In genomic region chrII:12211652-12212245, ce11 we compare ENCODE assay signal across 4 worm cellular contexts.
TF ChIP-seq lines count a peak whose summit lies in the region.

No protein-coding gene starts in this region.

TF ChIP-seq in whole organism, L1 larva, 84 proteins besides CTCF, POLR2A, EP300 and RAD21:
- peak; percentile 12 for TF ChIP-seq ceh-63 (GFP tag; optimal IDR thresholded peaks at IDR 0.05; lab: Kevin White, UChicago)
- no peak for TF ChIP-seq sup-37 (GFP tag; optimal IDR thresholded peaks at IDR 0.05; lab: Kevin White, UChicago)
- TF ChIP-seq efl-1 (optimal IDR thresholded peaks at IDR 0.05; lab: Kevin White, UChicago) = no peak
- TF ChIP-seq efl-1 (GFP tag; optimal IDR thresholded peaks at IDR 0.05 in 1 of 2; lab: Kevin White, UChicago) = peak in 1 of 2 experiments; percentile 52

TF ChIP-seq in whole organism, L4 larva, 104 proteins besides CTCF, POLR2A, EP300 and RAD21:
- peak; percentile 94 for TF ChIP-seq set-16 (GFP tag; IDR thresholded peaks at IDR 0.05; lab: Robert Waterston, UW)
- TF ChIP-seq unc-62 (GFP tag; optimal IDR thresholded peaks at IDR 0.05 in 1 of 2; lab: Kevin White, UChicago) = peak in 1 of 2 experiments; percentile 56
- no peak for TF ChIP-seq unc-62 (tag; optimal IDR thresholded peaks at IDR 0.05; lab: Kevin White, UChicago)
- TF ChIP-seq lin-38 (GFP tag; IDR thresholded peaks at IDR 0.05; lab: Robert Waterston, UW) = no peak
- no peak for TF ChIP-seq cey-2 (tag; optimal IDR thresholded peaks at IDR 0.05; lab: Kevin White, UChicago; ENCODE audit: borderline replicate concordance, insufficient read depth)
TF ChIP-seq in whole organism, L4 larva: peak in this region for 2.

TF ChIP-seq in whole organism, late embryonic, 69 proteins besides CTCF, POLR2A, EP300 and RAD21:
- TF ChIP-seq fkh-10 (GFP tag; optimal IDR thresholded peaks at IDR 0.05; lab: Kevin White, UChicago) (no peak), hlh-6 (tag; optimal IDR thresholded peaks at IDR 0.05; lab: Kevin White, UChicago) (no peak), sdc-2 (tag; optimal IDR thresholded peaks at IDR 0.05; lab: Kevin White, UChicago) (peak; percentile 3), mec-3 (tag; optimal IDR thresholded peaks at IDR 0.05; lab: Kevin White, UChicago; ENCODE audit: borderline replicate concordance) (no peak), dmd-4 (tag; optimal IDR thresholded peaks at IDR 0.05; lab: Kevin White, UChicago; ENCODE audit: borderline replicate concordance) (no peak), ceh-2 (tag; optimal IDR thresholded peaks at IDR 0.05; lab: Kevin White, UChicago) (no peak), hlh-15 (tag; optimal IDR thresholded peaks at IDR 0.05; lab: Kevin White, UChicago) (no peak), ceh-18 (tag; optimal IDR thresholded peaks at IDR 0.05; lab: Kevin White, UChicago) (no peak), ahr-1 (tag; optimal IDR thresholded peaks at IDR 0.05; lab: Kevin White, UChicago) (no peak)

TF ChIP-seq in whole organism, young adult, 124 proteins besides CTCF, POLR2A, EP300 and RAD21:
- TF ChIP-seq dox-1 (GFP tag; IDR thresholded peaks at IDR 0.05; lab: Robert Waterston, UW) = peak; percentile 37; the same call in 1 of the 2 replicates
- TF ChIP-seq chd-7 (tag; optimal IDR thresholded peaks at IDR 0.05; lab: Kevin White, UChicago) = peak; percentile 32
- TF ChIP-seq Y53G8AR.9 (GFP tag; conservative IDR thresholded peaks at IDR 0.05; lab: Robert Waterston, UW) = no peak
- peak; percentile 12 for TF ChIP-seq repo-1 (tag; optimal IDR thresholded peaks at IDR 0.05; lab: Kevin White, UChicago)
- TF ChIP-seq lin-26 (GFP tag; IDR thresholded peaks at IDR 0.05; lab: Robert Waterston, UW) = 0 out of 2 replicates have a peak, but pooled peaks have one; percentile 31
- peak; percentile 92 for TF ChIP-seq zfh-2 (GFP tag; conservative IDR thresholded peaks at IDR 0.05; lab: Robert Waterston, UW)
- TF ChIP-seq egrh-3 (GFP tag; IDR thresholded peaks at IDR 0.05; lab: Robert Waterston, UW) = peak; percentile 79; the same call in 1 of the 2 replicates
- peak; percentile 34; the same call in 1 of the 2 replicates for TF ChIP-seq ekl-4 (GFP tag; IDR thresholded peaks at IDR 0.05; lab: Robert Waterston, UW)
- no peak for TF ChIP-seq mel-28 (tag; optimal IDR thresholded peaks at IDR 0.05; lab: Kevin White, UChicago; ENCODE audit: borderline replicate concordance)
- 0 out of 2 replicates have a peak, but pooled peaks have one; percentile 35 for TF ChIP-seq B0336.3 (GFP tag; IDR thresholded peaks at IDR 0.05; lab: Robert Waterston, UW)
- no peak for TF ChIP-seq F55B11.4 (tag; optimal IDR thresholded peaks at IDR 0.05; lab: Kevin White, UChicago; ENCODE audit: borderline replicate concordance, insufficient read depth)
